Worm (Caenorhabditis elegans): ENCODE results near the gene cept-1.

Gene cept-1

DNA sequence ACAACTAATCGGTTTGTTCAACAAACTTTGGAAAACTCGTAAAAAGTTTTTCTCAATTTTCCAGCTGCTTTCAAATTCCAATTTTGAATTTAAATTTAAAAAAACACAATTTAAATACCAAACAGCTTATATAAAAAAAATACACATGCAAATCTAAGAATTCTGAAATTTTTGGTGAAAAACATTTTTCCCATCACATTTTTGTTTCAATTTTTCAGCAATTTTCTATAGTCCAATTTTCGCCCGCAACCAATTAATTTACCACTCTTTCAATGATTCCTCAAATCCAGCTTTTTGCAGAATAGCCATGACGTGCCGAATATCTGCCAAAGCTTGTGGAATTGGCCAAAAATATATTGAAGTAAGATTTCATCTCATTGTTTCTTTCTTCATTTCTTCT, at the start of gene cept-1:
cept-1 (plus strand) TSS at position 301 of the 400 bp plus-strand sequence.
- no peak for TF ChIP-seq rnt-1 (tag; optimal IDR thresholded peaks at IDR 0.05)

DNA sequence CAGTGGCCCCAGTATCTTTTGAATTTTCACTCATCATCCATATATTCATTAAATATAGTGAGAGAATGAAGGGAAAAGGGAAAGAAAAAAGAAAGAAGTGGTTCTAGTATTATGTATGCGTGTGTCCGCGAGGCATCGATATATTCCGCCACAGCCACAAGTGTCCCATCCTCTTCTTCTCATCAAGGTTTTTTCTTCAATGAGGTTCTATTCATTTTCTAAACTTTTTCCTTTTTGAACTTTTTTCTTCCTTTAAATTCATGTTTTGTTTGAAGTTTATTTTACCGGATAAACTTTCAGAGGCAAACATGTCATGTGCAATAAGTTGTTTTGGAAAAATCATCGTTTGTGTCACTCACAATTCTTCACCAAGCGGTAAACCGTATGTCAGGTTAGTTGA, 49.5 kb upstream of the cept-1 start, which contains the start of gene rgs-2:
rgs-2 (plus strand) TSS at position 301 of the 400 bp plus-strand sequence.
- TF ChIP-seq C38D4.7 (GFP tag; optimal IDR thresholded peaks at IDR 0.05): no peak
- no peak for TF ChIP-seq K09A11.1 (tag; optimal IDR thresholded peaks at IDR 0.05; ENCODE audit: insufficient read depth)
- TF ChIP-seq odd-2 (tag; optimal IDR thresholded peaks at IDR 0.05): no peak
- TF ChIP-seq unc-3 (GFP tag; conservative IDR thresholded peaks at IDR 0.05): no peak
- no peak for TF ChIP-seq unc-3 (tag; optimal IDR thresholded peaks at IDR 0.05)
- no peak for TF ChIP-seq ceh-31 (tag; optimal IDR thresholded peaks at IDR 0.05)
- TF ChIP-seq pha-4 (tag; optimal IDR thresholded peaks at IDR 0.05): no peak
- no peak for TF ChIP-seq sdc-2 (tag; optimal IDR thresholded peaks at IDR 0.05)
- no peak for TF ChIP-seq pat-9 (tag; optimal IDR thresholded peaks at IDR 0.05)

DNA sequence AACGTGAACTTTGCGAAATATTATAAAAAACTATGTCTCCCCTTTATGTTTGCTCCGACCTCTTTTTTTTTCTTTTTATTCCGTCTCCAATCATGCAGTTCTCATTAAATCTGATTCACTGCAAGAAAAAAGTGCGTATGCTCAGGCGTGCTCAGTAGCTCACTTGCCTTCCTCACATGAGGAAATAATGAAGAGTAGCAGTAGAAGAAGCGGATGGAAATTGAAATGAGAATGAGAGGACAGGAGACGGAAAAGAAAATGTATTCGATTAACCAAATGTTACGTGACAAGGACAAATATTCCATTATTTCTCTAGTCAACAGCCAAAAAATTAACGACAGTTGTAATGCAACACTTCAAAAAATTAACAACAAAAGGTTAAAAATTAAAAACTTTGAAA, 48.9 kb upstream of the cept-1 start:
- TF ChIP-seq sox-4 (tag; optimal IDR thresholded peaks at IDR 0.05): no peak
- no peak for TF ChIP-seq eyg-1 (tag; optimal IDR thresholded peaks at IDR 0.05)
- no peak for TF ChIP-seq unc-55 (GFP tag; optimal IDR thresholded peaks at IDR 0.05)
- TF ChIP-seq hlh-6 (tag; optimal IDR thresholded peaks at IDR 0.05): no peak
- TF ChIP-seq unc-42 (tag; optimal IDR thresholded peaks at IDR 0.05): peak; percentile 57
- TF ChIP-seq ztf-16 (tag; optimal IDR thresholded peaks at IDR 0.05): no peak
- TF ChIP-seq ceh-2 (tag; optimal IDR thresholded peaks at IDR 0.05): no peak
- TF ChIP-seq madf-2 (tag; optimal IDR thresholded peaks at IDR 0.05): no peak

DNA sequence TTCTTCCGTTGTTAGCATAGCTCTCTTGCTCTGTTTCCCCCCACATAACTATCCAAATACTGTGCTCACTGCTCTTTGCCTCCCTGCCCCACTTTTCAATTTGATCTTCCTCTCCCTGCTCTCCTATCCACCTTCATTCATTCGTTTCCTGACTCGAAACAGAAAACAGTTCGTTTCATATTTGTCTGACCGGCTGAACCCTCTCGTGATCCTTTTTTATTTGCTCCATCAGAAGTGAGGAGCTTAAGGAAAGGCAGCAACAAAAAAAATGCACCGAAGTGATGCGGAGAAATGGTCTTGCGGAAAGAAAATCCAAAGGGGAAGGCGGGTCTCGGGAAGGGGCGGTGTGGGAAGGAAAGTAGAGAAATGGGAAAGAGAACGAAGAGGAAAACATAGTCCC, 40.4 kb upstream of the cept-1 start:
- TF ChIP-seq ceh-2 (tag; optimal IDR thresholded peaks at IDR 0.05): no peak
- no peak for TF ChIP-seq ceh-6 (GFP tag; optimal IDR thresholded peaks at IDR 0.05)
- no peak for TF ChIP-seq tbx-2 (tag; optimal IDR thresholded peaks at IDR 0.05)
- TF ChIP-seq gmeb-2 (tag; optimal IDR thresholded peaks at IDR 0.05): no peak
- TF ChIP-seq ceh-45 (GFP tag; IDR thresholded peaks at IDR 0.05): no peak
- no peak for TF ChIP-seq fax-1 (tag; optimal IDR thresholded peaks at IDR 0.05)
- TF ChIP-seq hlh-6 (tag; optimal IDR thresholded peaks at IDR 0.05): no peak
- TF ChIP-seq eyg-1 (tag; optimal IDR thresholded peaks at IDR 0.05): no peak
- TF ChIP-seq ztf-16 (tag; optimal IDR thresholded peaks at IDR 0.05): no peak
- TF ChIP-seq syd-9 (tag; optimal IDR thresholded peaks at IDR 0.05): no peak
- TF ChIP-seq ref-2 (tag; optimal IDR thresholded peaks at IDR 0.05): no peak
- TF ChIP-seq npax-4 (tag; optimal IDR thresholded peaks at IDR 0.05): no peak
- no peak for TF ChIP-seq ahr-1 (tag; optimal IDR thresholded peaks at IDR 0.05)
- TF ChIP-seq ceh-14 (tag; optimal IDR thresholded peaks at IDR 0.05): no peak
- no peak for TF ChIP-seq tbx-7 (tag; optimal IDR thresholded peaks at IDR 0.05)
- TF ChIP-seq unc-3 (GFP tag; conservative IDR thresholded peaks at IDR 0.05): no peak
- TF ChIP-seq unc-3 (tag; optimal IDR thresholded peaks at IDR 0.05): no peak
- no peak for TF ChIP-seq ceh-24 (tag; optimal IDR thresholded peaks at IDR 0.05)

DNA sequence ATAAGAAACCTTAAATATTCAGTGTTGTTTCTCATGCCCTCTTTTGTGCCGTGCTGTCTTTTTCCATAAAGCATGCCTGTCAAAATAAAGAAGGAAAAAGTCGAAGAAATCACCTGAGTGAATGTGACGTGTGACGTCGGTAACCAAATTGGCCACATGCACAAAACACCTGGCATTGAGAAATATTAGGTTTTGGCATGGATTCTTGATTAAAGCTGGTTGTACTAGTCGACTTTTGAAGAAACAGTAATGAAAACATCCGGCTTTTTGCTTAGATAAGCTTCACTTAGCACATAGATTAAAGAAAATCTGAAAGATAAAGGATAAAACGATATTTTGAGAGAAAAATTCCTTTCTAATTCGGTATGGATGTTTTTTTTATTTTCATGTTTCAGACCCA, 35.7 kb upstream of the cept-1 start:
- TF ChIP-seq fax-1 (tag; optimal IDR thresholded peaks at IDR 0.05): no peak
- no peak for TF ChIP-seq ceh-48 (tag; optimal IDR thresholded peaks at IDR 0.05)
- no peak for TF ChIP-seq gmeb-2 (tag; optimal IDR thresholded peaks at IDR 0.05)
- TF ChIP-seq ahr-1 (tag; optimal IDR thresholded peaks at IDR 0.05): no peak
- no peak for TF ChIP-seq ztf-16 (tag; optimal IDR thresholded peaks at IDR 0.05)
- TF ChIP-seq zip-5 (tag; optimal IDR thresholded peaks at IDR 0.05): no peak
- no peak for TF ChIP-seq tbx-7 (tag; optimal IDR thresholded peaks at IDR 0.05)
- no peak for TF ChIP-seq Y22D7AL.16 (tag; optimal IDR thresholded peaks at IDR 0.05)
- TF ChIP-seq ceh-19 (GFP tag; optimal IDR thresholded peaks at IDR 0.05): no peak
- TF ChIP-seq nhr-11 (tag; optimal IDR thresholded peaks at IDR 0.05): no peak
- no peak for TF ChIP-seq K02D7.2 (tag; optimal IDR thresholded peaks at IDR 0.05)
- no peak for TF ChIP-seq hlh-15 (tag; optimal IDR thresholded peaks at IDR 0.05)
- no peak for TF ChIP-seq ceh-14 (tag; optimal IDR thresholded peaks at IDR 0.05)
- TF ChIP-seq mec-3 (tag; optimal IDR thresholded peaks at IDR 0.05; ENCODE audit: borderline replicate concordance): no peak
- no peak for TF ChIP-seq T23F11.4 (GFP tag; optimal IDR thresholded peaks at IDR 0.05)
